Fruit fly (Drosophila melanogaster) S2 (cell line): ENCODE results near the gene CG1927.

ENCODE experiments used
- CG8478 ChIP-seq: fragments of >200 bp; optimal IDR thresholded peaks from 2 replicates; lab custom pipeline; 2018
- CTCF ChIP-seq, 2 experiments: fragments of >200 bp; optimal IDR thresholded peaks; 2 replicates each; lab custom pipeline; 2018

DNA sequence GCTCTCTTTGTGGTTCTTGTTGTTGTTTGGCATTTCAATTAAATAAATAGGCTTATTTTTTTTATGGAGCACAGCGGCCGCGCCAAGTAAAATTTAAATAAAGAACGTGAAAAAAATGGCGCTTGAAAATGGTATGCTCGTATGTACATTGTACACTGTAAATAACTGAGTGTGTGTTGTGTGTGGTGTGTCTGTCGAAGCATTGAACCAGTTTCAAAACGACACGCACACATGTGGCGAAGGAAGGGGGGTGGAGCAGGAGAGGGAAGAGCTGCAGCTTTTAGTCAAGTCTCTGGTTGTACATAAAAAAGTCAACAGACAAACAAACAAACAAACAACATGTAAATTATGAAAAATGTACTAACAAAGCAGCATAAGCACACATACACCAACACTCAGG, 34.9 kb upstream of the CG1927 start:
- no peak for TF ChIP-seq CTCF (optimal IDR thresholded peaks at IDR 0.05; lab: Kevin White, UChicago)
- no peak for TF ChIP-seq CG8478 (lab: Kevin White, UChicago)
